Fruit fly (Drosophila melanogaster) whole organism, embryonic: ENCODE results near the gene Agxt.
A peak's percentile ranks its signal among the peaks of the same experiment; 100 is the strongest.

Experiments used
- Adf1 ChIP-seq: fragments of 200-800 bp; sonication (Bioruptor generic); IDR thresholded peaks from 2 replicates; pipeline ENCODE4 v1.3.6; 2022; ENCODE audit warnings: missing biosample characterization, missing genetic modification characterization
- Antp ChIP-seq: fragments of 200-800 bp; sonication (Bioruptor generic); optimal IDR thresholded peaks from 3 replicates; lab custom pipeline; 2016; ENCODE audit warnings: missing biosample characterization, missing genetic modification characterization
- Atf-2 ChIP-seq: fragments of 200-800 bp; sonication (Bioruptor generic); optimal IDR thresholded peaks from 2 replicates; lab custom pipeline; 2016; ENCODE audit warnings: missing biosample characterization, missing genetic modification characterization
- Bgb ChIP-seq: fragments of 200-800 bp; sonication (Bioruptor generic); IDR thresholded peaks from 2 replicates; pipeline ENCODE4 v1.3.6; 2022; ENCODE audit warnings: missing biosample characterization, missing genetic modification characterization; ENCODE audit not compliant: partially characterized antibody
- CG10267 ChIP-seq: fragments of 200-800 bp; sonication (Bioruptor generic); optimal IDR thresholded peaks from 2 replicates; lab custom pipeline; 2018; ENCODE audit warnings: missing biosample characterization, mild to moderate bottlenecking, missing genetic modification characterization, moderate library complexity
- CG10979 ChIP-seq: fragments of 200-800 bp; sonication (Bioruptor generic); optimal IDR thresholded peaks from 2 replicates; lab custom pipeline; 2018; ENCODE audit warnings: missing biosample characterization, mild to moderate bottlenecking, missing genetic modification characterization, moderate library complexity
- CG12391 ChIP-seq: fragments of 200-800 bp; sonication (Bioruptor generic); optimal IDR thresholded peaks from 3 replicates; lab custom pipeline; 2018; ENCODE audit warnings: missing biosample characterization, mild to moderate bottlenecking, missing genetic modification characterization, moderate library complexity
- CG13287 ChIP-seq: fragments of 200-800 bp; sonication (Bioruptor generic); IDR thresholded peaks from 2 replicates; pipeline ENCODE4 v1.3.6; 2022; ENCODE audit warnings: missing biosample characterization, missing genetic modification characterization; ENCODE audit not compliant: partially characterized antibody
- CG15011 ChIP-seq: fragments of 200-800 bp; sonication (Bioruptor generic); optimal IDR thresholded peaks from 3 replicates; lab custom pipeline; 2018; ENCODE audit warnings: missing biosample characterization, mild to moderate bottlenecking, missing genetic modification characterization
- CG1529 ChIP-seq: fragments of 200-800 bp; sonication (Bioruptor generic); optimal IDR thresholded peaks from 3 replicates; lab custom pipeline; 2018; ENCODE audit warnings: missing biosample characterization, missing genetic modification characterization
- CG17829 ChIP-seq: fragments of 200-800 bp; optimal IDR thresholded peaks from 2 replicates; lab custom pipeline; 2019; ENCODE audit warnings: missing biosample characterization, mild to moderate bottlenecking, missing genetic modification characterization, moderate library complexity
- CG30403 ChIP-seq: fragments of 200-800 bp; sonication (Bioruptor generic); optimal IDR thresholded peaks from 3 replicates; lab custom pipeline; 2016; ENCODE audit warnings: missing biosample characterization, missing genetic modification characterization
- CG32532 ChIP-seq: fragments of 200-800 bp; sonication (Bioruptor generic); IDR thresholded peaks from 2 replicates; pipeline ENCODE4 v1.3.6; 2022; ENCODE audit warnings: missing biosample characterization, missing genetic modification characterization
- CG4707 ChIP-seq: fragments of 200-800 bp; sonication (Bioruptor generic); optimal IDR thresholded peaks from 2 replicates; lab custom pipeline; 2018; ENCODE audit warnings: missing biosample characterization, mild to moderate bottlenecking, missing genetic modification characterization, moderate library complexity
- CG7372 ChIP-seq: fragments of 200-800 bp; sonication (Bioruptor generic); IDR thresholded peaks from 2 replicates; pipeline ENCODE4 v1.3.6; 2022; ENCODE audit warnings: missing biosample characterization, missing genetic modification characterization
- CG8290 ChIP-seq, 3 experiments: fragments of 200-800 bp; sonication (Bioruptor generic); optimal IDR thresholded peaks; 2 replicates each; lab custom pipeline; 2016 to 2019; ENCODE audit warnings: missing biosample characterization in 3 of 3, missing genetic modification characterization in 3 of 3, mild to moderate bottlenecking in 2 of 3, moderate library complexity in 1 of 3
- CG8944 ChIP-seq: fragments of 200-800 bp; sonication (Bioruptor generic); optimal IDR thresholded peaks from 3 replicates; lab custom pipeline; 2016; ENCODE audit warnings: missing biosample characterization, missing genetic modification characterization
- CG9817 ChIP-seq: fragments of 200-800 bp; sonication (Bioruptor generic); optimal IDR thresholded peaks from 2 replicates; lab custom pipeline; 2018; ENCODE audit warnings: missing biosample characterization, mild to moderate bottlenecking, missing genetic modification characterization, moderate library complexity
- CG9932 ChIP-seq: fragments of 200-800 bp; sonication (Bioruptor generic); IDR thresholded peaks from 2 replicates; pipeline ENCODE4 v1.3.6; 2022; ENCODE audit warnings: missing biosample characterization, missing genetic modification characterization
- Deaf1 ChIP-seq: fragments of 200-800 bp; optimal IDR thresholded peaks from 3 replicates; lab custom pipeline; 2019; ENCODE audit warnings: missing biosample characterization, mild to moderate bottlenecking, missing genetic modification characterization, moderate library complexity
- Drgx ChIP-seq: fragments of 200-800 bp; sonication (Bioruptor generic); IDR thresholded peaks from 2 replicates; pipeline ENCODE4 v1.3.6; 2022; ENCODE audit warnings: missing biosample characterization, missing genetic modification characterization
- Jarid2 ChIP-seq: fragments of 200-800 bp; sonication (Bioruptor generic); optimal IDR thresholded peaks from 3 replicates; lab custom pipeline; 2017; ENCODE audit warnings: mild to moderate bottlenecking, missing biosample characterization, missing genetic modification reagents, missing genetic modification characterization
- Kr ChIP-seq: fragments of 200-800 bp; sonication (Bioruptor generic); optimal IDR thresholded peaks from 2 replicates; lab custom pipeline; 2017; ENCODE audit warnings: missing biosample characterization, mild to moderate bottlenecking, missing genetic modification characterization
- Med ChIP-seq: fragments of 200-800 bp; sonication (Bioruptor generic); peaks from one replicate; lab custom pipeline; 2016; ENCODE audit warnings: missing biosample characterization, missing genetic modification characterization, mild to moderate bottlenecking, inconsistent platforms, moderate library complexity
- Myb ChIP-seq: fragments of 200-800 bp; sonication (Bioruptor generic); optimal IDR thresholded peaks from 2 replicates; lab custom pipeline; 2016; ENCODE audit warnings: missing biosample characterization, missing genetic modification characterization
- NC2α ChIP-seq: fragments of 200-800 bp; sonication (Bioruptor generic); optimal IDR thresholded peaks from 2 replicates; lab custom pipeline; 2016; ENCODE audit warnings: missing biosample characterization, missing genetic modification characterization
- NFAT ChIP-seq: fragments of 200-800 bp; sonication (Bioruptor generic); IDR thresholded peaks from 2 replicates; pipeline ENCODE4 v1.3.6; 2022; ENCODE audit warnings: missing biosample characterization, missing genetic modification characterization
- Nf-YB ChIP-seq: fragments of 200-800 bp; sonication (Bioruptor generic); optimal IDR thresholded peaks from 3 replicates; lab custom pipeline; 2019; ENCODE audit warnings: missing biosample characterization, mild to moderate bottlenecking, missing genetic modification characterization, moderate library complexity
- Oli ChIP-seq: fragments of 200-800 bp; sonication (Bioruptor generic); optimal IDR thresholded peaks from 2 replicates; lab custom pipeline; 2018; ENCODE audit warnings: missing biosample characterization, mild to moderate bottlenecking, missing genetic modification characterization, moderate library complexity
- Vsx1 ChIP-seq: fragments of 200-800 bp; sonication (Bioruptor generic); optimal IDR thresholded peaks from 2 replicates; lab custom pipeline; 2017; ENCODE audit warnings: missing biosample characterization, mild to moderate bottlenecking, missing genetic modification characterization, missing genetic modification reagents
- Xrp1 ChIP-seq: fragments of 200-800 bp; sonication (Bioruptor generic); IDR thresholded peaks from 2 replicates; pipeline ENCODE4 v1.3.6; 2022; ENCODE audit warnings: missing biosample characterization, missing genetic modification characterization
- ac ChIP-seq: fragments of 200-800 bp; sonication (Bioruptor generic); optimal IDR thresholded peaks from 3 replicates; lab custom pipeline; 2017; ENCODE audit warnings: missing biosample characterization, mild to moderate bottlenecking, missing genetic modification characterization
- bbx ChIP-seq: fragments of 200-800 bp; sonication (Bioruptor generic); IDR thresholded peaks from 2 replicates; pipeline ENCODE4 v1.3.6; 2022; ENCODE audit warnings: missing biosample characterization, missing genetic modification characterization; ENCODE audit not compliant: partially characterized antibody
- eve ChIP-seq, 2 experiments: fragments of >200 bp; optimal IDR thresholded peaks; 2 replicates each; lab custom pipeline; 2017; ENCODE audit warnings: missing biosample characterization in 2 of 2, missing genetic modification characterization in 2 of 2
- ftz-f1 ChIP-seq: fragments of 200-800 bp; sonication (Bioruptor generic); optimal IDR thresholded peaks from 2 replicates; lab custom pipeline; 2016; ENCODE audit warnings: missing biosample characterization, missing genetic modification characterization
- gsb ChIP-seq: fragments of 200-800 bp; sonication (Bioruptor generic); IDR thresholded peaks from 2 replicates; pipeline ENCODE4 v1.3.6; 2022; ENCODE audit warnings: missing biosample characterization, missing genetic modification characterization
- hkb ChIP-seq, 2 experiments: fragments of 200-800 bp in 1 of 2; fragments of >200 bp in 1 of 2; sonication (Bioruptor generic) in 1 of 2; IDR thresholded peaks in 1 of 2; optimal IDR thresholded peaks in 1 of 2; 2 replicates each; pipeline versions ENCODE4 v1.3.6 to Lab custom; 2017 to 2022; ENCODE audit warnings: missing biosample characterization in 1 of 2, missing genetic modification characterization in 1 of 2
- hth ChIP-seq: fragments of >200 bp; optimal IDR thresholded peaks from 2 replicates; lab custom pipeline; 2017; ENCODE audit warnings: inconsistent platforms
- insv ChIP-seq, 2 experiments: fragments of 200-800 bp; sonication (Bioruptor generic); optimal IDR thresholded peaks; 3 replicates each; lab custom pipeline; 2016 to 2018; ENCODE audit warnings: missing biosample characterization in 2 of 2, missing genetic modification characterization in 2 of 2
- jumu ChIP-seq: fragments of 200-800 bp; sonication (Bioruptor generic); optimal IDR thresholded peaks from 3 replicates; lab custom pipeline; 2016; ENCODE audit warnings: missing biosample characterization, missing genetic modification characterization
- maf-S ChIP-seq: fragments of 200-800 bp; sonication (Bioruptor generic); optimal IDR thresholded peaks from 2 replicates; lab custom pipeline; 2016; ENCODE audit warnings: missing biosample characterization, missing genetic modification characterization
- row ChIP-seq: fragments of 200-800 bp; sonication (Bioruptor generic); IDR thresholded peaks from 3 replicates; pipeline ENCODE4 v1.3.6; 2022; ENCODE audit warnings: missing biosample characterization, missing genetic modification characterization
- scrt ChIP-seq: fragments of 200-800 bp; sonication (Bioruptor generic); optimal IDR thresholded peaks from 2 replicates; lab custom pipeline; 2018; ENCODE audit warnings: missing biosample characterization, mild to moderate bottlenecking, missing genetic modification characterization, moderate library complexity
- slp2 ChIP-seq: fragments of 200-800 bp; sonication (Bioruptor generic); optimal IDR thresholded peaks from 2 replicates; lab custom pipeline; 2016; ENCODE audit warnings: missing biosample characterization, missing genetic modification characterization
- trem ChIP-seq: fragments of 200-800 bp; optimal IDR thresholded peaks from 3 replicates; lab custom pipeline; 2019; ENCODE audit warnings: missing biosample characterization, mild to moderate bottlenecking, missing genetic modification characterization, moderate library complexity
- unpg ChIP-seq: fragments of 200-800 bp; sonication (Bioruptor generic); optimal IDR thresholded peaks from 3 replicates; lab custom pipeline; 2018; ENCODE audit warnings: missing biosample characterization, mild to moderate bottlenecking, missing genetic modification characterization, moderate library complexity
- vvl ChIP-seq: fragments of 200-800 bp; sonication (Bioruptor generic); IDR thresholded peaks from 2 replicates; pipeline ENCODE4 v1.3.6; 2022; ENCODE audit warnings: missing biosample characterization, missing genetic modification characterization
- wor ChIP-seq: fragments of 200-800 bp; sonication (Bioruptor generic); IDR thresholded peaks from 2 replicates; pipeline ENCODE4 v1.3.6; 2022; ENCODE audit warnings: missing biosample characterization, missing genetic modification characterization
- zfh1 ChIP-seq: fragments of 200-800 bp; sonication (Bioruptor generic); IDR thresholded peaks from 3 replicates; pipeline ENCODE4 v1.3.6; 2022; ENCODE audit warnings: missing biosample characterization, missing genetic modification characterization

Gene Agxt

DNA sequence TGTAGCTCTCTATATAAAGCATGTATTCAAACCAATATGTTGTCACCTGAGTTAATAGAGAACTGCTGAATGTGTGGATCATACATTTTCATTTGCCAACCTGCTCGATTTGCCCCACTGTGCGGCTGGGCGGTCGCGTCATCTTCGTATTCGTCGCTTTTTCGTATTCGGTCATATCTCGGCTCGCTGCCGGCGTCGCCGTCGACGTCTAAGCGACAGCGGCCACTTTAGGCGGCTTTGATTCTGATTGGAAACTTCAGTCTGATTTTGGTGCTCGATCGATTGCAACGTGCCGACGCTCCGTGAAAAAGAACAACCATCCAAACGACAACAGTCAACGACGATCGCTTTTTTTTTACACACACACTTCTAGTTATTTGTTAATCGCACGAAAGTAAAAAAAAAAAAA, 17.1 kb downstream of the Agxt start:
- TF ChIP-seq Xrp1 (peak; percentile 10; the same call in 1 of the 2 replicates), eve (GFP tag; optimal IDR thresholded peaks at IDR 0.05; lab: Kevin White, UChicago) (no peak), CG7372 (GFP tag; lab: Robert Waterston, UW) (no peak), CG8290 (GFP tag; optimal IDR thresholded peaks at IDR 0.05; lab: Kevin White, UChicago) (no peak), CG8290 (tag; optimal IDR thresholded peaks at IDR 0.05; lab: Kevin White, UChicago) (peak in 1 of 2 experiments; percentile 35), CG32532 (GFP tag; lab: Robert Waterston, UW) (0 out of 2 replicates have a peak, but pooled peaks have one; percentile 14), Adf1 (GFP tag; lab: Robert Waterston, UW) (peak; percentile 94), Kr (no peak), CG4707 (GFP tag; lab: Kevin White, UChicago) (peak; percentile 43), insv (GFP tag; optimal IDR thresholded peaks at IDR 0.05; lab: Kevin White, UChicago) (peak in 1 of 2 experiments; percentile 48), CG30403 (GFP tag; lab: Kevin White, UChicago) (no peak), Drgx (GFP tag; lab: Robert Waterston, UW) (0 out of 2 replicates have a peak, but pooled peaks have one; percentile 25), vvl (GFP tag; lab: Robert Waterston, UW) (peak; percentile 44), CG10267 (tag; lab: Kevin White, UChicago) (no peak), unpg (GFP tag; lab: Kevin White, UChicago) (no peak), NFAT (GFP tag; lab: Robert Waterston, UW) (peak; percentile 25; the same call in 1 of the 2 replicates), Bgb (GFP tag; lab: Robert Waterston, UW) (peak; percentile 46; the same call in 1 of the 2 replicates), Atf-2 (GFP tag; lab: Kevin White, UChicago) (peak; percentile 92), CG13287 (GFP tag; lab: Robert Waterston, UW) (peak; percentile 22; the same call in 1 of the 2 replicates), bbx (0 out of 2 replicates have a peak, but pooled peaks have one; percentile 21), row (GFP tag; lab: Robert Waterston, UW) (peak; percentile 42; the same call in 1 of the 3 replicates), Antp (GFP tag; lab: Kevin White, UChicago) (no peak), Med (peak; percentile 72), CG9932 (peak; percentile 27; the same call in 1 of the 2 replicates), hth (no peak), Jarid2 (GFP tag; lab: Kevin White, UChicago) (peak; percentile 62), Deaf1 (tag; lab: Kevin White, UChicago) (peak; percentile 92), Vsx1 (no peak), zfh1 (GFP tag; lab: Robert Waterston, UW) (peak; percentile 46; the same call in 1 of the 3 replicates)

DNA sequence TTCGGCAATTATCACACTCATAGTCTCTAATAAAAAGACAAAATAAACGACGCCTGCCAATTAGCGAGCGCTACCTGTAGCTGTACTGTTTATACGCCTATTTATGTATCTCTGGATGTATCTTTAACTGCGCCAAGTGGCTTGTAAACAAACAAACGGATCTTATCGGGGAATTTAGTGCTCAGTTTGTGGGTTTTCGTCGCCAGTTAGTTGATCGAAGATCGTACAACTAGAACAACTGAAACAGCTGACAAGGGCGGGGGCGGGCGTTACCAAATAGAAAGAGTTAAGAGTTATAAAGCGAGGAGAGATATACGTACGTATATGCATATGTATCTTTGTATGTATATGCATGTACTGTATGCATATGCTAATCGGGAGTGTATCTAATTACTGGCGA, 18.2 kb downstream of the Agxt start:
- no peak for TF ChIP-seq hkb (optimal IDR thresholded peaks at IDR 0.05; lab: Kevin White, UChicago)
- no peak for TF ChIP-seq hkb (GFP tag; IDR thresholded peaks at IDR 0.05; lab: Robert Waterston, UW)
- peak; percentile 77 for TF ChIP-seq Med
- no peak for TF ChIP-seq insv (GFP tag; optimal IDR thresholded peaks at IDR 0.05; lab: Kevin White, UChicago)
- no peak for TF ChIP-seq CG15011 (GFP tag; lab: Kevin White, UChicago)
- TF ChIP-seq ac (GFP tag; lab: Kevin White, UChicago): no peak
- no peak for TF ChIP-seq trem (tag; lab: Kevin White, UChicago)
- TF ChIP-seq Xrp1: no peak
- no peak for TF ChIP-seq ftz-f1 (GFP tag; lab: Kevin White, UChicago)
- TF ChIP-seq Nf-YB (GFP tag; lab: Kevin White, UChicago): no peak
- no peak for TF ChIP-seq CG1529 (GFP tag; lab: Kevin White, UChicago)
- no peak for TF ChIP-seq CG17829 (tag; lab: Kevin White, UChicago)
- no peak for TF ChIP-seq NFAT (GFP tag; lab: Robert Waterston, UW)
- no peak for TF ChIP-seq CG10979 (tag; lab: Kevin White, UChicago)
- TF ChIP-seq jumu (GFP tag; lab: Kevin White, UChicago): no peak
- no peak for TF ChIP-seq CG8944 (GFP tag; lab: Kevin White, UChicago)
- no peak for TF ChIP-seq NC2α
- TF ChIP-seq Myb (GFP tag; lab: Kevin White, UChicago): no peak
- TF ChIP-seq scrt: no peak
- no peak for TF ChIP-seq Oli (tag; lab: Kevin White, UChicago)
- no peak for TF ChIP-seq wor (GFP tag; lab: Robert Waterston, UW)
- TF ChIP-seq gsb (GFP tag; lab: Robert Waterston, UW): no peak
- no peak for TF ChIP-seq slp2
- no peak for TF ChIP-seq CG12391
- TF ChIP-seq CG9817 (tag; lab: Kevin White, UChicago): no peak
- no peak for TF ChIP-seq maf-S (GFP tag; lab: Kevin White, UChicago)
